Worm (Caenorhabditis elegans): ENCODE measurements around the gene ucr-2.3.

The ucr-2.3 gene

ce11 chrIII:835713-836278 is 43.9 kb upstream of the ucr-2.3 start:
- TF ChIP-seq egl-13 (tag; optimal IDR thresholded peaks at IDR 0.05) (peak; percentile 14), aly-2 (tag; optimal IDR thresholded peaks at IDR 0.05) (peak; percentile 34), swsn-7 (tag; optimal IDR thresholded peaks at IDR 0.05) (peak; percentile 7), lin-14 (GFP tag; optimal IDR thresholded peaks at IDR 0.05) (peak; percentile 11), nhr-11 (tag; optimal IDR thresholded peaks at IDR 0.05) (peak; percentile 22), pax-3 (tag; optimal IDR thresholded peaks at IDR 0.05) (peak; percentile 71), nhr-237 (tag; optimal IDR thresholded peaks at IDR 0.05) (no peak), lin-39 (tag; optimal IDR thresholded peaks at IDR 0.05) (no peak), lin-13 (GFP tag; optimal IDR thresholded peaks at IDR 0.05) (no peak), hpl-2 (GFP tag; optimal IDR thresholded peaks at IDR 0.05) (no peak), snu-23 (GFP tag; optimal IDR thresholded peaks at IDR 0.05) (peak; percentile 15), ets-5 (GFP tag; IDR thresholded peaks at IDR 0.05) (peak; percentile 94; the same call in 1 of the 2 replicates), ztf-11 (tag; optimal IDR thresholded peaks at IDR 0.05) (peak in 1 of 2 experiments; percentile 63), grh-1 (GFP tag; IDR thresholded peaks at IDR 0.05) (peak; percentile 66), C04F5.9 (tag; optimal IDR thresholded peaks at IDR 0.05) (no peak), nhr-85 (tag) (peak; percentile 75), lsy-2 (tag; optimal IDR thresholded peaks at IDR 0.05) (peak; percentile 40 to 64), alr-1 (tag; optimal IDR thresholded peaks at IDR 0.05; ENCODE audit: borderline replicate concordance) (no peak), efl-3 (GFP tag; optimal IDR thresholded peaks at IDR 0.05) (no peak), zag-1 (tag; optimal IDR thresholded peaks at IDR 0.05) (no peak), fos-1 (tag; optimal IDR thresholded peaks at IDR 0.05) (peak; percentile 4), C34B4.2 (tag; optimal IDR thresholded peaks at IDR 0.05) (peak; percentile 55), aha-1 (tag; optimal IDR thresholded peaks at IDR 0.05) (no peak), nhr-20 (tag; optimal IDR thresholded peaks at IDR 0.05) (peak; percentile 31), snpc-4 (tag; optimal IDR thresholded peaks at IDR 0.05) (no peak), dsc-1 (tag; optimal IDR thresholded peaks at IDR 0.05) (peak; percentile 32), elt-2 (tag; optimal IDR thresholded peaks at IDR 0.05) (peak; percentile 29), fkh-8 (tag; optimal IDR thresholded peaks at IDR 0.05) (peak; percentile 24), xbp-1 (tag; optimal IDR thresholded peaks at IDR 0.05) (peak; percentile 18), ceh-8 (GFP tag; optimal IDR thresholded peaks at IDR 0.05) (peak; percentile 26), elt-3 (tag; optimal IDR thresholded peaks at IDR 0.05) (no peak), ztf-4 (tag; optimal IDR thresholded peaks at IDR 0.05) (peak; percentile 81), pqm-1 (tag; optimal IDR thresholded peaks at IDR 0.05) (no peak), ceh-88 (GFP tag; IDR thresholded peaks at IDR 0.05) (peak; percentile 73), egl-27 (tag; optimal IDR thresholded peaks at IDR 0.05) (no peak), nhr-28 (tag; optimal IDR thresholded peaks at IDR 0.05) (peak; percentile 7), Y116A8C.19 (tag; optimal IDR thresholded peaks at IDR 0.05; ENCODE audit: borderline replicate concordance) (no peak), C16A3.4 (tag; optimal IDR thresholded peaks at IDR 0.05) (peak; percentile 23), lir-3 (tag; optimal IDR thresholded peaks at IDR 0.05; ENCODE audit: poor library complexity) (no peak), irx-1 (tag; optimal IDR thresholded peaks at IDR 0.05) (no peak), dpl-1 (GFP tag; optimal IDR thresholded peaks at IDR 0.05) (no peak), nhr-19 (GFP tag; conservative IDR thresholded peaks at IDR 0.05) (peak; percentile 42; the same call in 1 of the 2 replicates), rnt-1 (tag; optimal IDR thresholded peaks at IDR 0.05) (peak; percentile 38), ces-1 (GFP tag; optimal IDR thresholded peaks at IDR 0.05) (no peak), mef-2 (tag; optimal IDR thresholded peaks at IDR 0.05) (no peak), mdl-1 (tag; optimal IDR thresholded peaks at IDR 0.05) (no peak), unc-86 (tag; optimal IDR thresholded peaks at IDR 0.05) (peak; percentile 47), nhr-12 (tag; optimal IDR thresholded peaks at IDR 0.05) (no peak), unc-98 (GFP tag; IDR thresholded peaks at IDR 0.05) (no peak), sox-4 (tag; optimal IDR thresholded peaks at IDR 0.05) (no peak), ceh-82 (tag; optimal IDR thresholded peaks at IDR 0.05) (no peak), zip-4 (GFP tag; optimal IDR thresholded peaks at IDR 0.05) (no peak), F16B12.6 (tag; optimal IDR thresholded peaks at IDR 0.05) (no peak)
